Worm (Caenorhabditis elegans): ENCODE results near the gene C55A1.11.

DNA sequence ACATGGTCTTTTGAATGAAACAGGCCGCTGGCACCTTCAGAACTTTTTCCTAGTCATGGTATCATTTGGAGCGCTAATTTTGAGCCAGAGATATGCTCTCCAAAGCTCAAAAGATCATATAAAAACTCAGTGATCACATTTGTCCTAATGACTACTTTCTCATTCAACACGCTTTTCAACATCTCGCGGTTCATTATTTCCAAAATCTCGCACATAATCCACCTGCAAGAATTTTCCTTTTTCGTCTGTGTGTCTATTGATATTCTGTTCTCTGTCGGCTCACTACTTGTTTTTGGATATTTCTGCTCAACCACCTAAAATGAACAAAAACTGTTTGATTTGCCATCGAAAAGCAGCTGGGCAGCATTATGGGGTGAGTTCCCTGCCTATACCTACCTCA lies 48.0 kb downstream of the C55A1.11 start, which contains the start of gene nhr-51:
- TF ChIP-seq unc-62 (GFP tag; optimal IDR thresholded peaks at IDR 0.05) (no peak), elt-3 (tag; optimal IDR thresholded peaks at IDR 0.05) (no peak), nhr-25 (tag; optimal IDR thresholded peaks at IDR 0.05) (no peak), skn-1 (tag; optimal IDR thresholded peaks at IDR 0.05) (no peak), ztf-1 (GFP tag; conservative IDR thresholded peaks at IDR 0.05) (no peak), F13H6.1 (tag; optimal IDR thresholded peaks at IDR 0.05) (no peak), egl-27 (tag; optimal IDR thresholded peaks at IDR 0.05) (no peak), ama-1 (optimal IDR thresholded peaks at IDR 0.05) (no peak), unc-39 (tag; optimal IDR thresholded peaks at IDR 0.05) (no peak), alr-1 (tag; optimal IDR thresholded peaks at IDR 0.05) (no peak), unc-55 (GFP tag; optimal IDR thresholded peaks at IDR 0.05) (no peak), nhr-10 (tag; optimal IDR thresholded peaks at IDR 0.05) (no peak), lsy-2 (tag; optimal IDR thresholded peaks at IDR 0.05) (no peak)

All from whole organism, L2 larva.